Worm (Caenorhabditis elegans): ENCODE data around the gene cst-2.
A peak's percentile ranks its signal among the peaks of the same experiment; 100 is the strongest.

The cst-2 gene

ce11 chrX:4289805-4290204 lies 46.0 kb downstream of the cst-2 start:
- TF ChIP-seq madf-8 (GFP tag; conservative IDR thresholded peaks at IDR 0.05) (no peak), lag-1 (GFP tag; IDR thresholded peaks at IDR 0.05) (no peak), ztf-25 (GFP tag; IDR thresholded peaks at IDR 0.05) (no peak), repo-1 (tag; optimal IDR thresholded peaks at IDR 0.05) (no peak), nhr-80 (tag; optimal IDR thresholded peaks at IDR 0.05) (no peak), B0336.3 (GFP tag; IDR thresholded peaks at IDR 0.05) (no peak), C17E4.6 (GFP tag; IDR thresholded peaks at IDR 0.05) (no peak), Y79H2A.3 (GFP tag; conservative IDR thresholded peaks at IDR 0.05) (no peak), pbrm-1 (GFP tag; IDR thresholded peaks at IDR 0.05) (no peak), F49E8.2 (tag; optimal IDR thresholded peaks at IDR 0.05; ENCODE audit: insufficient read depth) (no peak), nfya-1 (tag; optimal IDR thresholded peaks at IDR 0.05; ENCODE audit: borderline replicate concordance, insufficient read depth) (no peak), snpc-4 (GFP tag; optimal IDR thresholded peaks at IDR 0.05) (no peak), snpc-4 (tag; optimal IDR thresholded peaks at IDR 0.05) (no peak), ztf-26 (tag; optimal IDR thresholded peaks at IDR 0.05) (no peak), hlh-12 (tag; optimal IDR thresholded peaks at IDR 0.05) (no peak), ceh-40 (GFP tag; IDR thresholded peaks at IDR 0.05) (no peak), rpc-1 (optimal IDR thresholded peaks at IDR 0.05) (no peak), rpc-1 (tag; optimal IDR thresholded peaks at IDR 0.05) (no peak), attf-3 (GFP tag; conservative IDR thresholded peaks at IDR 0.05) (no peak), aptf-3 (GFP tag; IDR thresholded peaks at IDR 0.05) (no peak), unc-62 (GFP tag; optimal IDR thresholded peaks at IDR 0.05) (no peak)

- TF ChIP-seq nhr-179 (tag; optimal IDR thresholded peaks at IDR 0.05) (no peak), F33H1.4 (GFP tag; IDR thresholded peaks at IDR 0.05) (no peak), repo-1 (tag; optimal IDR thresholded peaks at IDR 0.05) (no peak), hmg-20 (GFP tag; IDR thresholded peaks at IDR 0.05) (no peak), dpff-1 (tag; optimal IDR thresholded peaks at IDR 0.05) (no peak), cebp-2 (GFP tag; IDR thresholded peaks at IDR 0.05) (no peak), fkh-3 (tag; optimal IDR thresholded peaks at IDR 0.05) (no peak), hlh-12 (tag; optimal IDR thresholded peaks at IDR 0.05) (no peak), tbx-9 (tag; optimal IDR thresholded peaks at IDR 0.05; ENCODE audit: borderline replicate concordance) (no peak), lin-26 (GFP tag; IDR thresholded peaks at IDR 0.05) (no peak), F10E7.11 (tag; optimal IDR thresholded peaks at IDR 0.05) (no peak), C17E4.6 (GFP tag; IDR thresholded peaks at IDR 0.05) (no peak)
Observed at ce11 chrX:4285669-4286174, 50.1 kb downstream of the cst-2 start, which contains the start of gene cka-2. Gene cka-2 (plus strand): TSS chrX:4286124.

ce11 chrX:4284470-4284869 lies 51.4 kb downstream of the cst-2 start:
- TF ChIP-seq F39B2.1 (GFP tag; IDR thresholded peaks at IDR 0.05) (no peak), aptf-2 (GFP tag; conservative IDR thresholded peaks at IDR 0.05) (no peak), ztf-3 (GFP tag; optimal IDR thresholded peaks at IDR 0.05) (no peak), hlh-12 (tag; optimal IDR thresholded peaks at IDR 0.05) (no peak), attf-3 (GFP tag; conservative IDR thresholded peaks at IDR 0.05) (no peak), nhr-120 (GFP tag; IDR thresholded peaks at IDR 0.05) (no peak), mcd-1 (GFP tag; IDR thresholded peaks at IDR 0.05) (no peak), nhr-80 (tag; optimal IDR thresholded peaks at IDR 0.05) (peak; percentile 65), nhr-27 (tag; optimal IDR thresholded peaks at IDR 0.05) (no peak)

- TF ChIP-seq fkh-3 (tag; optimal IDR thresholded peaks at IDR 0.05) (no peak), Y67H2A.10 (GFP tag; conservative IDR thresholded peaks at IDR 0.05) (no peak), cebp-2 (GFP tag; IDR thresholded peaks at IDR 0.05) (no peak), attf-3 (GFP tag; conservative IDR thresholded peaks at IDR 0.05) (no peak), ccch-3 (GFP tag; optimal IDR thresholded peaks at IDR 0.05) (no peak), nfyb-1 (GFP tag; IDR thresholded peaks at IDR 0.05) (no peak), zfh-2 (GFP tag; conservative IDR thresholded peaks at IDR 0.05) (no peak), hrde-1 (tag; optimal IDR thresholded peaks at IDR 0.05; ENCODE audit: borderline replicate concordance) (no peak), pbrm-1 (GFP tag; IDR thresholded peaks at IDR 0.05) (no peak), Y95B8A.8 (GFP tag; IDR thresholded peaks at IDR 0.05) (no peak), ztf-25 (GFP tag; IDR thresholded peaks at IDR 0.05) (no peak), dox-1 (GFP tag; IDR thresholded peaks at IDR 0.05) (no peak), C06A6.2 (GFP tag; conservative IDR thresholded peaks at IDR 0.05) (no peak), lsy-27 (tag; optimal IDR thresholded peaks at IDR 0.05; ENCODE audit: borderline replicate concordance, insufficient read depth) (no peak), lin-54 (GFP tag; optimal IDR thresholded peaks at IDR 0.05) (no peak), ceh-40 (GFP tag; IDR thresholded peaks at IDR 0.05) (no peak)
Observed at ce11 chrX:4283989-4284388, 51.9 kb downstream of the cst-2 start, which contains the start of gene ets-10. Gene ets-10 (plus strand): TSS chrX:4284189.
